Fruit fly (Drosophila melanogaster) whole organism, prepupa: ENCODE results near the gene CG42812.

Experiments
- Blimp-1 ChIP-seq: fragments of 200-800 bp; sonication (Bioruptor generic); optimal IDR thresholded peaks from 3 replicates; lab custom pipeline; 2017; ENCODE audit warnings: missing biosample characterization, missing genetic modification characterization, mild to moderate bottlenecking, moderate library complexity, missing genetic modification reagents
- CG10631 ChIP-seq: fragments of 200-800 bp; sonication (Bioruptor generic); optimal IDR thresholded peaks from 2 replicates; lab custom pipeline; 2016; ENCODE audit warnings: missing biosample characterization, missing genetic modification characterization
- CG11294 ChIP-seq: fragments of 200-800 bp; sonication (Bioruptor generic); IDR thresholded peaks from 2 replicates; pipeline ENCODE4 v1.3.6; 2022; ENCODE audit warnings: missing biosample characterization, missing genetic modification characterization
- CG11762 ChIP-seq: fragments of 200-800 bp; sonication (Bioruptor generic); optimal IDR thresholded peaks from 3 replicates; lab custom pipeline; 2016; ENCODE audit warnings: missing biosample characterization, missing genetic modification characterization; ENCODE audit not compliant: insufficient read depth
- CG11902 ChIP-seq: fragments of 200-800 bp; sonication (Bioruptor generic); optimal IDR thresholded peaks from 3 replicates; lab custom pipeline; 2016; ENCODE audit warnings: missing biosample characterization, missing genetic modification characterization
- CG1621 ChIP-seq: fragments of 200-800 bp; sonication (Bioruptor generic); optimal IDR thresholded peaks from 3 replicates; lab custom pipeline; 2018; ENCODE audit warnings: missing biosample characterization, mild to moderate bottlenecking, missing genetic modification characterization
- CG31627 ChIP-seq: fragments of 200-800 bp; sonication (Bioruptor generic); optimal IDR thresholded peaks from 3 replicates; lab custom pipeline; 2016; ENCODE audit warnings: missing biosample characterization, missing genetic modification characterization
- CG32006 ChIP-seq: fragments of 200-800 bp; sonication (Bioruptor generic); optimal IDR thresholded peaks from 3 replicates; lab custom pipeline; 2017; ENCODE audit warnings: missing biosample characterization, mild to moderate bottlenecking, missing genetic modification characterization
- CG4318 ChIP-seq: fragments of 200-800 bp; sonication (Bioruptor generic); optimal IDR thresholded peaks from 3 replicates; lab custom pipeline; 2017; ENCODE audit warnings: missing biosample characterization, mild to moderate bottlenecking, missing genetic modification characterization
- CG6163 ChIP-seq: fragments of 200-800 bp; sonication (Bioruptor generic); IDR thresholded peaks from 3 replicates; pipeline ENCODE4 v1.3.6; 2022; ENCODE audit warnings: missing biosample characterization, missing genetic modification characterization
- CG6276 ChIP-seq: fragments of 200-800 bp; sonication (Bioruptor generic); optimal IDR thresholded peaks from 2 replicates; lab custom pipeline; 2017; ENCODE audit warnings: missing biosample characterization, mild to moderate bottlenecking, missing genetic modification characterization
- CG6808 ChIP-seq: fragments of 200-800 bp; sonication (Bioruptor generic); optimal IDR thresholded peaks from 3 replicates; lab custom pipeline; 2017; ENCODE audit warnings: missing biosample characterization, missing genetic modification characterization, mild to moderate bottlenecking, moderate library complexity, missing genetic modification reagents
- CG7368 ChIP-seq: fragments of 200-800 bp; sonication (Bioruptor generic); optimal IDR thresholded peaks from 3 replicates; lab custom pipeline; 2016; ENCODE audit warnings: missing biosample characterization, missing genetic modification characterization
- CG8119 ChIP-seq: fragments of 200-800 bp; sonication (Bioruptor generic); IDR thresholded peaks from 3 replicates; pipeline ENCODE4 v1.3.6; 2022; ENCODE audit warnings: missing biosample characterization, missing genetic modification characterization
- CG8632 ChIP-seq: fragments of 200-800 bp; sonication (Bioruptor generic); optimal IDR thresholded peaks from 3 replicates; lab custom pipeline; 2016; ENCODE audit warnings: missing biosample characterization, missing genetic modification characterization
- Eip75B ChIP-seq: fragments of 200-800 bp; sonication (Bioruptor generic); optimal IDR thresholded peaks from 3 replicates; lab custom pipeline; 2016; ENCODE audit warnings: missing biosample characterization, missing genetic modification characterization
- Ets21C ChIP-seq: fragments of 200-800 bp; sonication (Bioruptor generic); optimal IDR thresholded peaks from 3 replicates; lab custom pipeline; 2016; ENCODE audit warnings: missing biosample characterization, missing genetic modification characterization
- Ets96B ChIP-seq: fragments of 200-800 bp; optimal IDR thresholded peaks from 2 replicates; lab custom pipeline; 2019; ENCODE audit warnings: missing biosample characterization, mild to moderate bottlenecking, missing genetic modification characterization, moderate library complexity
- Hr38 ChIP-seq: sonication (Bioruptor generic); optimal IDR thresholded peaks from 2 replicates; lab custom pipeline; 2016; ENCODE audit warnings: missing biosample characterization, missing genetic modification characterization
- Hr39 ChIP-seq: fragments of 200-800 bp; sonication (Bioruptor generic); optimal IDR thresholded peaks from 2 replicates; lab custom pipeline; 2016; ENCODE audit warnings: missing biosample characterization, missing genetic modification characterization
- OdsH ChIP-seq: fragments of 200-800 bp; sonication (Bioruptor generic); optimal IDR thresholded peaks from 3 replicates; lab custom pipeline; 2016; ENCODE audit warnings: missing biosample characterization, missing genetic modification characterization
- Sox102F ChIP-seq: fragments of 200-800 bp; sonication (Bioruptor generic); optimal IDR thresholded peaks from 2 replicates; lab custom pipeline; 2016; ENCODE audit warnings: missing biosample characterization, mild to moderate bottlenecking, missing genetic modification characterization
- Sox14 ChIP-seq: fragments of 200-800 bp; sonication (Bioruptor generic); optimal IDR thresholded peaks from 3 replicates; lab custom pipeline; 2016; ENCODE audit warnings: missing biosample characterization, missing genetic modification characterization
- cyc ChIP-seq: fragments of 200-800 bp; sonication (Bioruptor generic); optimal IDR thresholded peaks from 3 replicates; lab custom pipeline; 2016; ENCODE audit warnings: missing biosample characterization, missing genetic modification characterization
- eg ChIP-seq: fragments of 200-800 bp; sonication (Bioruptor generic); IDR thresholded peaks from 3 replicates; pipeline ENCODE4 v1.3.6; 2022; ENCODE audit warnings: missing biosample characterization, missing genetic modification characterization
- esn ChIP-seq: fragments of 200-800 bp; sonication (Bioruptor generic); optimal IDR thresholded peaks from 2 replicates; lab custom pipeline; 2016; ENCODE audit warnings: missing biosample characterization, mild to moderate bottlenecking, missing genetic modification characterization, moderate library complexity
- fd85E ChIP-seq: fragments of 200-800 bp; sonication (Bioruptor generic); optimal IDR thresholded peaks from 3 replicates; lab custom pipeline; 2016; ENCODE audit warnings: missing biosample characterization, missing genetic modification characterization
- fkh ChIP-seq: fragments of 200-800 bp; sonication (Bioruptor generic); optimal IDR thresholded peaks from 3 replicates; lab custom pipeline; 2017; ENCODE audit warnings: missing biosample characterization, mild to moderate bottlenecking, missing genetic modification characterization, moderate library complexity
- salr ChIP-seq, 2 experiments: fragments of 200-800 bp; sonication (Bioruptor generic); optimal IDR thresholded peaks; 3 replicates each; lab custom pipeline; 2016 to 2018; ENCODE audit warnings: missing biosample characterization in 2 of 2, missing genetic modification characterization in 2 of 2, mild to moderate bottlenecking in 1 of 2
- spab ChIP-seq: fragments of 200-800 bp; sonication (Bioruptor generic); optimal IDR thresholded peaks from 2 replicates; lab custom pipeline; 2017; ENCODE audit warnings: missing biosample characterization, mild to moderate bottlenecking, missing genetic modification characterization, missing genetic modification reagents
- ss ChIP-seq, 2 experiments: fragments of 200-800 bp; sonication (Bioruptor generic); optimal IDR thresholded peaks; 2 replicates in 1 of 2; 3 replicates in 1 of 2; lab custom pipeline; 2017 to 2018; ENCODE audit warnings: mild to moderate bottlenecking in 2 of 2, missing biosample characterization in 2 of 2, missing genetic modification characterization in 2 of 2, moderate library complexity in 1 of 2
- topi ChIP-seq: fragments of 200-800 bp; sonication (Bioruptor generic); optimal IDR thresholded peaks from 3 replicates; lab custom pipeline; 2016; ENCODE audit warnings: missing biosample characterization, missing genetic modification characterization
- vri ChIP-seq: fragments of 200-800 bp; sonication (Bioruptor generic); optimal IDR thresholded peaks from 3 replicates; lab custom pipeline; 2016; ENCODE audit warnings: missing biosample characterization, mild to moderate bottlenecking, missing genetic modification characterization

The CG42812 gene

DNA sequence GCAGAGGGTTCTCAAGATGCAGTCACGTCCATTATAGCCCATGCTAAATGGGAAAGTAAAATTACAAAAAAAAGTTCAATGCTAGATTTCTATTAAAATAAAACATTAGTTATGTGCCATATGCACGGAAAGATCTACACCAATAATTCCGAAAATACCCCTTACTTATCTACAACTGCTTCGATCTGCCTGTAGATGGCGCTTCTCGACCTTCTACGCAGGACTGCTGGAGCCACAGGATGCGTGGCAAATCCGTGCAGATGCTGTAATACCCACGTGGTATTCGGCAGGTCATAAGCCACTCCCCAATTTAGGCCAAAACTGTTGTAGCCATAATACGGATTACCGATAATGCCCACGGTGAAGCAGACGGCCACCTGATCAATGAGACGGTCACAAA lies 18.5 kb upstream of the CG42812 start:
- TF ChIP-seq CG6276 (GFP tag; lab: Kevin White, UChicago): no peak
- TF ChIP-seq spab (GFP tag; lab: Kevin White, UChicago): no peak
- no peak for TF ChIP-seq fkh (GFP tag; lab: Kevin White, UChicago)
- no peak for TF ChIP-seq eg (GFP tag; lab: Robert Waterston, UW)
- no peak for TF ChIP-seq topi (GFP tag; lab: Kevin White, UChicago)
- TF ChIP-seq ss (GFP tag; optimal IDR thresholded peaks at IDR 0.05; lab: Kevin White, UChicago): no peak
- no peak for TF ChIP-seq CG10631 (GFP tag; lab: Kevin White, UChicago)
- TF ChIP-seq, all 60 proteins: peak for 0

dm6 chr3R:24384952-24385351 lies 17.0 kb upstream of the CG42812 start, which contains the start of gene CG17780:
TSS of gene CG17780 (minus strand) at chr3R:24385052.
- no peak for TF ChIP-seq CG6808

- TF ChIP-seq CG1621 (tag; lab: Kevin White, UChicago): no peak
- TF ChIP-seq CG10631 (GFP tag; lab: Kevin White, UChicago): no peak
- TF ChIP-seq vri (GFP tag; lab: Kevin White, UChicago): no peak
- TF ChIP-seq esn (GFP tag; lab: Kevin White, UChicago): no peak
- no peak for TF ChIP-seq salr (GFP tag; optimal IDR thresholded peaks at IDR 0.05; lab: Kevin White, UChicago)
- TF ChIP-seq CG11902 (GFP tag; lab: Kevin White, UChicago): no peak
- no peak for TF ChIP-seq spab (GFP tag; lab: Kevin White, UChicago)
- TF ChIP-seq cyc: no peak
- no peak for TF ChIP-seq CG11762 (GFP tag; lab: Kevin White, UChicago)
- no peak for TF ChIP-seq Eip75B (GFP tag; lab: Kevin White, UChicago)
- no peak for TF ChIP-seq Ets96B
- no peak for TF ChIP-seq Sox102F (GFP tag; lab: Kevin White, UChicago)
- no peak for TF ChIP-seq CG8119 (GFP tag; lab: Robert Waterston, UW)
- no peak for TF ChIP-seq Hr39 (GFP tag; lab: Kevin White, UChicago)
- no peak for TF ChIP-seq CG6276 (GFP tag; lab: Kevin White, UChicago)
- no peak for TF ChIP-seq CG6163 (GFP tag; lab: Robert Waterston, UW)
Observed at dm6 chr3R:24376565-24376964, 8.6 kb upstream of the CG42812 start, which contains the start of gene CG33342. TSS of gene CG33342 (plus strand) at chr3R:24376865.

dm6 chr3R:24375561-24375960 lies 7.6 kb upstream of the CG42812 start, which contains the start of gene CG17781:
TSS of gene CG17781 (minus strand) at chr3R:24375661.
- TF ChIP-seq CG31627 (GFP tag; lab: Kevin White, UChicago) (no peak), fd85E (GFP tag; lab: Kevin White, UChicago) (no peak), OdsH (GFP tag; lab: Kevin White, UChicago) (no peak), Blimp-1 (GFP tag; lab: Kevin White, UChicago) (no peak), CG11902 (GFP tag; lab: Kevin White, UChicago) (no peak), Sox14 (no peak), CG8632 (GFP tag; lab: Kevin White, UChicago) (no peak), esn (GFP tag; lab: Kevin White, UChicago) (no peak), Ets21C (GFP tag; lab: Kevin White, UChicago) (no peak), CG4318 (GFP tag; lab: Kevin White, UChicago) (no peak), CG32006 (GFP tag; lab: Kevin White, UChicago) (no peak), CG7368 (GFP tag; lab: Kevin White, UChicago) (no peak), Sox102F (GFP tag; lab: Kevin White, UChicago) (no peak), Ets96B (no peak), Hr38 (GFP tag; lab: Kevin White, UChicago) (no peak), CG11294 (GFP tag; lab: Robert Waterston, UW) (no peak), Eip75B (GFP tag; lab: Kevin White, UChicago) (no peak), salr (GFP tag; optimal IDR thresholded peaks at IDR 0.05; lab: Kevin White, UChicago) (no peak)
